ENCODE assay signal across 4 fruit fly cellular contexts in genomic region chr3R:22684044-22684947, dm6.
A peak's percentile ranks its signal among the peaks of the same experiment; 100 is the strongest.
TF ChIP-seq lines count a peak whose summit lies in the region.

No protein-coding gene starts in this region.

- TF ChIP-seq CTCF in whole organism, embryonic (GFP tag; optimal IDR thresholded peaks at IDR 0.05; lab: Kevin White, UChicago) = no peak

TF ChIP-seq in whole organism, adult, 20 proteins besides CTCF, POLR2A, EP300 and RAD21:
- TF ChIP-seq Hr96 (GFP tag; optimal IDR thresholded peaks at IDR 0.05; lab: Kevin White, UChicago) (peak; percentile 21), CG7045 (GFP tag; optimal IDR thresholded peaks at IDR 0.05; lab: Kevin White, UChicago) (peak; percentile 41), Clk (GFP tag; optimal IDR thresholded peaks at IDR 0.05; lab: Kevin White, UChicago) (peak; percentile 0), Mnt (GFP tag; optimal IDR thresholded peaks at IDR 0.05; lab: Kevin White, UChicago) (peak; percentile 14), kay (GFP tag; lab: Kevin White, UChicago; ENCODE audit: borderline replicate concordance) (peak; percentile 95), CG33017 (tag; optimal IDR thresholded peaks at IDR 0.05; lab: Kevin White, UChicago) (peak; percentile 3), CG5204 (GFP tag; optimal IDR thresholded peaks at IDR 0.05; lab: Kevin White, UChicago) (no peak), CG7101 (tag; optimal IDR thresholded peaks at IDR 0.05; lab: Kevin White, UChicago) (peak; percentile 23), CG12768 (GFP tag; optimal IDR thresholded peaks at IDR 0.05; lab: Kevin White, UChicago) (peak; percentile 60), pad (GFP tag; optimal IDR thresholded peaks at IDR 0.05; lab: Kevin White, UChicago) (no peak), CG1620 (GFP tag; optimal IDR thresholded peaks at IDR 0.05; lab: Kevin White, UChicago) (no peak), cic (GFP tag; optimal IDR thresholded peaks at IDR 0.05; lab: Kevin White, UChicago) (peak; percentile 73), cnc (optimal IDR thresholded peaks at IDR 0.05; lab: Kevin White, UChicago) (peak; percentile 13 to 91)
TF ChIP-seq in whole organism, adult: peak in this region for 10.

TF ChIP-seq in whole organism, embryonic, 481 proteins besides CTCF, POLR2A, EP300 and RAD21 (continues in another document):
- TF ChIP-seq CG12299 (tag; optimal IDR thresholded peaks at IDR 0.05; lab: Kevin White, UChicago) = no peak
- 0 out of 2 replicates have a peak, but pooled peaks have one; percentile 25 for TF ChIP-seq bbx (GFP tag; IDR thresholded peaks at IDR 0.05; lab: Robert Waterston, UW; ENCODE audit: partially characterized antibody)
- no peak for TF ChIP-seq gsb-n (tag; optimal IDR thresholded peaks at IDR 0.05; lab: Kevin White, UChicago)
- TF ChIP-seq CG10979 (tag; optimal IDR thresholded peaks at IDR 0.05; lab: Kevin White, UChicago) = peak; percentile 1
- no peak for TF ChIP-seq CG2116 (GFP tag; optimal IDR thresholded peaks at IDR 0.05; lab: Kevin White, UChicago)
- TF ChIP-seq Six4 (GFP tag; optimal IDR thresholded peaks at IDR 0.05; lab: Kevin White, UChicago) = no peak
- no peak for TF ChIP-seq lilli (GFP tag; optimal IDR thresholded peaks at IDR 0.05; lab: Kevin White, UChicago)
- no peak for TF ChIP-seq CG31388 (GFP tag; optimal IDR thresholded peaks at IDR 0.05; lab: Kevin White, UChicago)
- TF ChIP-seq sug (tag; optimal IDR thresholded peaks at IDR 0.05; lab: Kevin White, UChicago) = peak; percentile 30
- peak; percentile 13 for TF ChIP-seq eyg (GFP tag; optimal IDR thresholded peaks at IDR 0.05; lab: Kevin White, UChicago)
- TF ChIP-seq CG10274 (GFP tag; optimal IDR thresholded peaks at IDR 0.05; lab: Kevin White, UChicago) = no peak
- TF ChIP-seq Trl (optimal IDR thresholded peaks at IDR 0.05; lab: Kevin White, UChicago) = peak in 1 of 2 experiments; percentile 35
- TF ChIP-seq Trl (GFP tag; optimal IDR thresholded peaks at IDR 0.05; lab: Kevin White, UChicago) = no peak
- no peak for TF ChIP-seq dan (GFP tag; IDR thresholded peaks at IDR 0.05; lab: Robert Waterston, UW)
- no peak for TF ChIP-seq CG13894 (tag; optimal IDR thresholded peaks at IDR 0.05; lab: Kevin White, UChicago)
- TF ChIP-seq CG33557 (GFP tag; optimal IDR thresholded peaks at IDR 0.05; lab: Kevin White, UChicago) = no peak
- TF ChIP-seq CG14441 (GFP tag; IDR thresholded peaks at IDR 0.05; lab: Robert Waterston, UW) = no peak
- no peak for TF ChIP-seq CG34224 (GFP tag; IDR thresholded peaks at IDR 0.05; lab: Robert Waterston, UW; ENCODE audit: partially characterized antibody)
- TF ChIP-seq lab (GFP tag; optimal IDR thresholded peaks at IDR 0.05; lab: Kevin White, UChicago) = peak; percentile 41
- no peak for TF ChIP-seq CG5953 (GFP tag; IDR thresholded peaks at IDR 0.05; lab: Robert Waterston, UW)
- no peak for TF ChIP-seq CG11560 (tag; IDR thresholded peaks at IDR 0.05; lab: Robert Waterston, UW)
- TF ChIP-seq grn (GFP tag; optimal IDR thresholded peaks at IDR 0.05; lab: Kevin White, UChicago) = peak; percentile 40
- no peak for TF ChIP-seq CG2120 (GFP tag; optimal IDR thresholded peaks at IDR 0.05; lab: Kevin White, UChicago)
- peak; percentile 27 for TF ChIP-seq MTF-1 (GFP tag; optimal IDR thresholded peaks at IDR 0.05; lab: Kevin White, UChicago; ENCODE audit: borderline replicate concordance)
- no peak for TF ChIP-seq Blimp-1 (GFP tag; optimal IDR thresholded peaks at IDR 0.05; lab: Kevin White, UChicago)
- 0 out of 4 replicates have a peak, but pooled peaks have one; percentile 44 for TF ChIP-seq chinmo (GFP tag; IDR thresholded peaks at IDR 0.05; lab: Robert Waterston, UW; ENCODE audit: partially characterized antibody)

TF ChIP-seq in whole organism, prepupa, 60 proteins besides CTCF, POLR2A, EP300 and RAD21:
- TF ChIP-seq svp (GFP tag; lab: Kevin White, UChicago) = peak; percentile 59
- TF ChIP-seq ss (GFP tag; optimal IDR thresholded peaks at IDR 0.05; lab: Kevin White, UChicago) = peak in 1 of 2 experiments; percentile 43
- TF ChIP-seq Sox102F (GFP tag; optimal IDR thresholded peaks at IDR 0.05; lab: Kevin White, UChicago) = no peak
- TF ChIP-seq vri (GFP tag; optimal IDR thresholded peaks at IDR 0.05; lab: Kevin White, UChicago) = peak; percentile 73
- TF ChIP-seq CG6808 (GFP tag; optimal IDR thresholded peaks at IDR 0.05; lab: Kevin White, UChicago) = no peak
- peak; percentile 51 for TF ChIP-seq Eip78C (GFP tag; lab: Kevin White, UChicago)
- peak; percentile 80 for TF ChIP-seq fkh (GFP tag; optimal IDR thresholded peaks at IDR 0.05; lab: Kevin White, UChicago)
- peak; percentile 58 for TF ChIP-seq Eip93F (GFP tag; optimal IDR thresholded peaks at IDR 0.05; lab: Kevin White, UChicago)
- peak; percentile 47 for TF ChIP-seq CG6854 (GFP tag; optimal IDR thresholded peaks at IDR 0.05; lab: Kevin White, UChicago)
TF ChIP-seq in whole organism, prepupa: peak in this region for 7.

TF ChIP-seq in whole organism, wandering third instar larva, 38 proteins besides CTCF, POLR2A, EP300 and RAD21:
- TF ChIP-seq ey (GFP tag; optimal IDR thresholded peaks at IDR 0.05; lab: Kevin White, UChicago) (no peak), CG9705 (GFP tag; optimal IDR thresholded peaks at IDR 0.05; lab: Kevin White, UChicago) (peak; percentile 10), Rel (GFP tag; optimal IDR thresholded peaks at IDR 0.05; lab: Kevin White, UChicago) (no peak), Rel (tag; optimal IDR thresholded peaks at IDR 0.05; lab: Kevin White, UChicago) (peak; percentile 75), h (GFP tag; optimal IDR thresholded peaks at IDR 0.05; lab: Kevin White, UChicago) (peak; percentile 31), Sp1 (GFP tag; optimal IDR thresholded peaks at IDR 0.05; lab: Kevin White, UChicago) (no peak), foxo (GFP tag; optimal IDR thresholded peaks at IDR 0.05; lab: Kevin White, UChicago) (peak in 1 of 2 experiments; percentile 33), Jra (GFP tag; optimal IDR thresholded peaks at IDR 0.05; lab: Kevin White, UChicago) (peak; percentile 17), brk (GFP tag; optimal IDR thresholded peaks at IDR 0.05; lab: Kevin White, UChicago) (no peak)
